Fruit fly (Drosophila melanogaster): ENCODE results near the gene PolG1.

dm6 chr2L:13846239-13846802 lies 18.7 kb upstream of the PolG1 start, which contains the start of gene CG7916:
- no peak for TF ChIP-seq Sin3A (optimal IDR thresholded peaks at IDR 0.05)
- no peak for TF ChIP-seq h (optimal IDR thresholded peaks at IDR 0.05)
- no peak for TF ChIP-seq ttk (optimal IDR thresholded peaks at IDR 0.05)
- TF ChIP-seq insv (optimal IDR thresholded peaks at IDR 0.05) = no peak
- TF ChIP-seq psq (optimal IDR thresholded peaks at IDR 0.05) = no peak
- no peak for TF ChIP-seq Myc (optimal IDR thresholded peaks at IDR 0.05)

All from Kc167 (cell line).